Fruit fly (Drosophila melanogaster) whole organism, adult: ENCODE data around the gene CG12523.

Experiments
- CG14711 ChIP-seq: fragments of 200-800 bp; sonication (Bioruptor generic); optimal IDR thresholded peaks from 2 replicates; lab custom pipeline; 2018; ENCODE audit warnings: missing biosample characterization, mild to moderate bottlenecking, missing genetic modification characterization, moderate library complexity
- CG33017 ChIP-seq: fragments of 200-800 bp; sonication (Bioruptor generic); optimal IDR thresholded peaks from 2 replicates; lab custom pipeline; 2018; ENCODE audit warnings: missing biosample characterization, mild to moderate bottlenecking, missing genetic modification characterization, moderate library complexity
- Crg-1 ChIP-seq: fragments of 200-800 bp; sonication (Bioruptor generic); optimal IDR thresholded peaks from 2 replicates; lab custom pipeline; 2016; ENCODE audit warnings: missing biosample characterization, missing genetic modification characterization
- cic ChIP-seq: fragments of 200-800 bp; sonication (Bioruptor generic); optimal IDR thresholded peaks from 2 replicates; lab custom pipeline; 2017; ENCODE audit warnings: missing biosample characterization, mild to moderate bottlenecking, missing genetic modification characterization, moderate library complexity
- cnc ChIP-seq, 2 experiments: fragments of >200 bp; optimal IDR thresholded peaks; 2 replicates each; lab custom pipeline; 2017
- kay ChIP-seq: fragments of 200-800 bp; sonication (Bioruptor generic); peaks from one replicate; lab custom pipeline; 2016; ENCODE audit warnings: missing biosample characterization, missing genetic modification characterization, borderline replicate concordance
- tj ChIP-seq: fragments of 200-800 bp; sonication (Bioruptor generic); optimal IDR thresholded peaks from 3 replicates; lab custom pipeline; 2017; ENCODE audit warnings: missing biosample characterization, mild to moderate bottlenecking, missing genetic modification characterization, moderate library complexity
- toe ChIP-seq: fragments of 200-800 bp; sonication (Bioruptor generic); optimal IDR thresholded peaks from 2 replicates; lab custom pipeline; 2016; ENCODE audit warnings: missing biosample characterization, missing genetic modification characterization

dm6 chr3L:10837869-10838783, 37.1 kb downstream of the CG12523 start:
- TF ChIP-seq cnc (optimal IDR thresholded peaks at IDR 0.05; lab: Kevin White, UChicago) = no peak
- TF ChIP-seq CG33017 = no peak
- TF ChIP-seq kay = peak; percentile 55
- no peak for TF ChIP-seq toe
- TF ChIP-seq CG14711 (tag; lab: Kevin White, UChicago) = no peak
- no peak for TF ChIP-seq Crg-1
- TF ChIP-seq cic = no peak
- no peak for TF ChIP-seq tj (GFP tag; lab: Kevin White, UChicago)
